Fruit fly (Drosophila melanogaster) whole organism, embryonic: ENCODE data around the gene Lcp65Ag3.
A peak's percentile ranks its signal among the peaks of the same experiment; 100 is the strongest.

Experiments used
- Atf-2 ChIP-seq: fragments of 200-800 bp; sonication (Bioruptor generic); optimal IDR thresholded peaks from 2 replicates; lab custom pipeline; 2016; ENCODE audit warnings: missing biosample characterization, missing genetic modification characterization
- CG10267 ChIP-seq: fragments of 200-800 bp; sonication (Bioruptor generic); optimal IDR thresholded peaks from 2 replicates; lab custom pipeline; 2018; ENCODE audit warnings: missing biosample characterization, mild to moderate bottlenecking, missing genetic modification characterization, moderate library complexity
- CG10431 ChIP-seq: fragments of 200-800 bp; sonication (Bioruptor generic); optimal IDR thresholded peaks from 3 replicates; lab custom pipeline; 2018; ENCODE audit warnings: missing biosample characterization, mild to moderate bottlenecking, missing genetic modification characterization
- CG10565 ChIP-seq: fragments of 200-800 bp; sonication (Bioruptor generic); optimal IDR thresholded peaks from 3 replicates; lab custom pipeline; 2016; ENCODE audit warnings: missing biosample characterization, mild to moderate bottlenecking, missing genetic modification characterization
- CG12219 ChIP-seq: fragments of 200-800 bp; sonication (Bioruptor generic); optimal IDR thresholded peaks from 3 replicates; lab custom pipeline; 2018; ENCODE audit warnings: missing biosample characterization, mild to moderate bottlenecking, missing genetic modification characterization
- CG13624 ChIP-seq: fragments of 200-800 bp; sonication (Bioruptor generic); optimal IDR thresholded peaks from 2 replicates; lab custom pipeline; 2016; ENCODE audit warnings: missing biosample characterization, missing genetic modification characterization
- CG14050 ChIP-seq: fragments of 200-800 bp; sonication (Bioruptor generic); IDR thresholded peaks from 3 replicates; pipeline ENCODE4 v1.3.6; 2022; ENCODE audit warnings: missing biosample characterization, missing genetic modification characterization
- CG14441 ChIP-seq: fragments of 200-800 bp; sonication (Bioruptor generic); IDR thresholded peaks from 2 replicates; pipeline ENCODE4 v1.3.6; 2022; ENCODE audit warnings: missing biosample characterization, missing genetic modification characterization
- CG17829 ChIP-seq: fragments of 200-800 bp; optimal IDR thresholded peaks from 2 replicates; lab custom pipeline; 2019; ENCODE audit warnings: missing biosample characterization, mild to moderate bottlenecking, missing genetic modification characterization, moderate library complexity
- CG17912 ChIP-seq: fragments of 200-800 bp; sonication (Bioruptor generic); optimal IDR thresholded peaks from 2 replicates; lab custom pipeline; 2018; ENCODE audit warnings: missing biosample characterization, mild to moderate bottlenecking, missing genetic modification characterization
- CG1792 ChIP-seq: fragments of 200-800 bp; sonication (Bioruptor generic); optimal IDR thresholded peaks from 2 replicates; lab custom pipeline; 2016; ENCODE audit warnings: missing biosample characterization, missing genetic modification characterization
- CG18764 ChIP-seq: fragments of 200-800 bp; sonication (Bioruptor generic); optimal IDR thresholded peaks from 3 replicates; lab custom pipeline; 2016; ENCODE audit warnings: missing biosample characterization, missing genetic modification characterization
- CG31441 ChIP-seq: fragments of 200-800 bp; sonication (Bioruptor generic); IDR thresholded peaks from 2 replicates; pipeline ENCODE4 v1.3.6; 2022; ENCODE audit warnings: missing biosample characterization, missing genetic modification characterization
- CG3407 ChIP-seq: fragments of 200-800 bp; sonication (Bioruptor generic); optimal IDR thresholded peaks from 2 replicates; lab custom pipeline; 2018; ENCODE audit warnings: missing biosample characterization, mild to moderate bottlenecking, missing genetic modification characterization
- CG6175 ChIP-seq: fragments of 200-800 bp; sonication (Bioruptor generic); IDR thresholded peaks from 3 replicates; pipeline ENCODE4 v1.3.6; 2022; ENCODE audit warnings: missing biosample characterization, missing genetic modification characterization
- CG8924 ChIP-seq: fragments of 200-800 bp; optimal IDR thresholded peaks from 3 replicates; lab custom pipeline; 2019; ENCODE audit warnings: missing biosample characterization, mild to moderate bottlenecking, missing genetic modification characterization, moderate library complexity
- CG9609 ChIP-seq: fragments of 200-800 bp; sonication (Bioruptor generic); optimal IDR thresholded peaks from 3 replicates; lab custom pipeline; 2016; ENCODE audit warnings: missing biosample characterization, missing genetic modification characterization
- CG9817 ChIP-seq: fragments of 200-800 bp; sonication (Bioruptor generic); optimal IDR thresholded peaks from 2 replicates; lab custom pipeline; 2018; ENCODE audit warnings: missing biosample characterization, mild to moderate bottlenecking, missing genetic modification characterization, moderate library complexity
- Dek ChIP-seq: fragments of 200-800 bp; sonication (Bioruptor generic); optimal IDR thresholded peaks from 3 replicates; lab custom pipeline; 2019; ENCODE audit warnings: missing biosample characterization, mild to moderate bottlenecking, missing genetic modification characterization, moderate library complexity
- HLH54F ChIP-seq: fragments of 200-800 bp; sonication (Bioruptor generic); optimal IDR thresholded peaks from 3 replicates; lab custom pipeline; 2016; ENCODE audit warnings: missing biosample characterization, missing genetic modification characterization
- Kr ChIP-seq: fragments of 200-800 bp; sonication (Bioruptor generic); optimal IDR thresholded peaks from 2 replicates; lab custom pipeline; 2017; ENCODE audit warnings: missing biosample characterization, mild to moderate bottlenecking, missing genetic modification characterization
- Lpt ChIP-seq: fragments of >200 bp; optimal IDR thresholded peaks from 2 replicates; lab custom pipeline; 2018; ENCODE audit warnings: missing biosample characterization, missing genetic modification characterization
- Myb ChIP-seq: fragments of 200-800 bp; sonication (Bioruptor generic); optimal IDR thresholded peaks from 2 replicates; lab custom pipeline; 2016; ENCODE audit warnings: missing biosample characterization, missing genetic modification characterization
- Neu2 ChIP-seq: fragments of 200-800 bp; sonication (Bioruptor generic); optimal IDR thresholded peaks from 3 replicates; lab custom pipeline; 2016; ENCODE audit warnings: missing biosample characterization, missing genetic modification characterization, borderline replicate concordance
- Ravus ChIP-seq: fragments of 200-800 bp; sonication (Bioruptor generic); IDR thresholded peaks from 2 replicates; pipeline ENCODE4 v1.3.6; 2022; ENCODE audit warnings: missing biosample characterization, missing genetic modification characterization
- Stat92E ChIP-seq, 3 experiments: fragments of >200 bp in 2 of 3; fragments of 200-800 bp in 1 of 3; sonication (Bioruptor generic) in 1 of 3; optimal IDR thresholded peaks; 2 replicates each; lab custom pipeline; 2017 to 2019; ENCODE audit warnings: missing biosample characterization in 3 of 3, missing genetic modification characterization in 3 of 3, mild to moderate bottlenecking in 1 of 3, moderate library complexity in 1 of 3
- YL-1 ChIP-seq: fragments of 200-800 bp; sonication (Bioruptor generic); optimal IDR thresholded peaks from 3 replicates; lab custom pipeline; 2017; ENCODE audit warnings: missing biosample characterization, mild to moderate bottlenecking, missing genetic modification characterization
- caup ChIP-seq: fragments of 200-800 bp; sonication (Bioruptor generic); optimal IDR thresholded peaks from 3 replicates; lab custom pipeline; 2017; ENCODE audit warnings: missing biosample characterization, mild to moderate bottlenecking, missing genetic modification characterization, moderate library complexity; ENCODE audit not compliant: severe bottlenecking
- chinmo ChIP-seq: fragments of 200-800 bp; sonication (Bioruptor generic); IDR thresholded peaks from 4 replicates; pipeline ENCODE4 v1.3.6; 2022; ENCODE audit warnings: missing biosample characterization, missing genetic modification characterization; ENCODE audit not compliant: partially characterized antibody
- dpn ChIP-seq, 2 experiments: fragments of 200-800 bp; sonication (Bioruptor generic); optimal IDR thresholded peaks; 3 replicates each; lab custom pipeline; 2016; ENCODE audit warnings: missing biosample characterization in 2 of 2, missing genetic modification characterization in 2 of 2
- fru ChIP-seq: fragments of >200 bp; optimal IDR thresholded peaks from 2 replicates; lab custom pipeline; 2017
- gcm ChIP-seq: fragments of 200-800 bp; sonication (Bioruptor generic); optimal IDR thresholded peaks from 2 replicates; lab custom pipeline; 2019; ENCODE audit warnings: missing biosample characterization, mild to moderate bottlenecking, missing genetic modification characterization, moderate library complexity
- grau ChIP-seq: fragments of 200-800 bp; optimal IDR thresholded peaks from 3 replicates; lab custom pipeline; 2019; ENCODE audit warnings: missing biosample characterization, mild to moderate bottlenecking, missing genetic modification characterization, moderate library complexity
- hb ChIP-seq: fragments of 200-800 bp; sonication (Bioruptor generic); IDR thresholded peaks from 3 replicates; pipeline ENCODE4 v1.3.6; 2022; ENCODE audit warnings: missing biosample characterization, missing genetic modification characterization; ENCODE audit not compliant: partially characterized antibody
- hkb ChIP-seq, 2 experiments: fragments of 200-800 bp in 1 of 2; fragments of >200 bp in 1 of 2; sonication (Bioruptor generic) in 1 of 2; IDR thresholded peaks in 1 of 2; optimal IDR thresholded peaks in 1 of 2; 2 replicates each; pipeline versions ENCODE4 v1.3.6 to Lab custom; 2017 to 2022; ENCODE audit warnings: missing biosample characterization in 1 of 2, missing genetic modification characterization in 1 of 2
- insv ChIP-seq, 2 experiments: fragments of 200-800 bp; sonication (Bioruptor generic); optimal IDR thresholded peaks; 3 replicates each; lab custom pipeline; 2016 to 2018; ENCODE audit warnings: missing biosample characterization in 2 of 2, missing genetic modification characterization in 2 of 2
- kni ChIP-seq: fragments of 200-800 bp; sonication (Bioruptor generic); optimal IDR thresholded peaks from 3 replicates; lab custom pipeline; 2017; ENCODE audit warnings: mild to moderate bottlenecking, missing biosample characterization, missing genetic modification reagents, missing genetic modification characterization
- mld ChIP-seq: fragments of 200-800 bp; sonication (Bioruptor generic); IDR thresholded peaks from 3 replicates; pipeline ENCODE4 v1.3.6; 2022; ENCODE audit warnings: missing biosample characterization, missing genetic modification characterization; ENCODE audit not compliant: partially characterized antibody
- oc ChIP-seq: fragments of 200-800 bp; sonication (Bioruptor generic); optimal IDR thresholded peaks from 2 replicates; lab custom pipeline; 2018; ENCODE audit warnings: missing biosample characterization, mild to moderate bottlenecking, missing genetic modification characterization, moderate library complexity
- p53 ChIP-seq: fragments of 200-800 bp; sonication (Bioruptor generic); optimal IDR thresholded peaks from 2 replicates; lab custom pipeline; 2016; ENCODE audit warnings: missing biosample characterization, missing genetic modification characterization
- pb ChIP-seq: fragments of 200-800 bp; sonication (Bioruptor generic); optimal IDR thresholded peaks from 3 replicates; lab custom pipeline; 2016; ENCODE audit warnings: missing biosample characterization, missing genetic modification characterization
- prd ChIP-seq, 3 experiments: fragments of >200 bp in 2 of 3; fragments of 200-800 bp in 1 of 3; sonication (Bioruptor generic) in 1 of 3; optimal IDR thresholded peaks in 2 of 3; IDR thresholded peaks in 1 of 3; 2 replicates in 2 of 3; 3 replicates in 1 of 3; pipeline versions ENCODE4 v1.3.6 to Lab custom; 2017 to 2022; ENCODE audit warnings: missing biosample characterization in 1 of 3, missing genetic modification characterization in 1 of 3
- ro ChIP-seq: fragments of 200-800 bp; sonication (Bioruptor generic); IDR thresholded peaks from 2 replicates; pipeline ENCODE4 v1.3.6; 2022; ENCODE audit warnings: missing biosample characterization, missing genetic modification characterization
- scrt ChIP-seq: fragments of 200-800 bp; sonication (Bioruptor generic); optimal IDR thresholded peaks from 2 replicates; lab custom pipeline; 2018; ENCODE audit warnings: missing biosample characterization, mild to moderate bottlenecking, missing genetic modification characterization, moderate library complexity
- tx ChIP-seq: fragments of 200-800 bp; sonication (Bioruptor generic); optimal IDR thresholded peaks from 2 replicates; lab custom pipeline; 2016; ENCODE audit warnings: missing biosample characterization, missing genetic modification characterization
- unpg ChIP-seq: fragments of 200-800 bp; sonication (Bioruptor generic); optimal IDR thresholded peaks from 3 replicates; lab custom pipeline; 2018; ENCODE audit warnings: missing biosample characterization, mild to moderate bottlenecking, missing genetic modification characterization, moderate library complexity
- wdn ChIP-seq: fragments of 200-800 bp; sonication (Bioruptor generic); IDR thresholded peaks from 2 replicates; pipeline ENCODE4 v1.3.6; 2022; ENCODE audit warnings: missing biosample characterization, missing genetic modification characterization
- zf30C ChIP-seq: fragments of 200-800 bp; sonication (Bioruptor generic); optimal IDR thresholded peaks from 3 replicates; lab custom pipeline; 2018; ENCODE audit warnings: missing biosample characterization, mild to moderate bottlenecking, missing genetic modification characterization
- zfh1 ChIP-seq: fragments of 200-800 bp; sonication (Bioruptor generic); IDR thresholded peaks from 3 replicates; pipeline ENCODE4 v1.3.6; 2022; ENCODE audit warnings: missing biosample characterization, missing genetic modification characterization

The Lcp65Ag3 gene

dm6 chr3L:6094697-6095096 is 36.1 kb downstream of the Lcp65Ag3 start, which contains the start of the genes CG10467 and loj (continued):
- TF ChIP-seq mld (GFP tag; lab: Robert Waterston, UW) (no peak), tx (peak; percentile 80), dpn (GFP tag; optimal IDR thresholded peaks at IDR 0.05; lab: Kevin White, UChicago) (peak; percentile 80 to 98), chinmo (no peak), ro (GFP tag; lab: Robert Waterston, UW) (peak; percentile 91), pb (peak; percentile 2), zfh1 (GFP tag; lab: Robert Waterston, UW) (peak; percentile 97), Stat92E (GFP tag; optimal IDR thresholded peaks at IDR 0.05; lab: Kevin White, UChicago) (peak in 1 of 3 experiments; percentile 86), CG9609 (GFP tag; lab: Kevin White, UChicago) (peak; percentile 80), CG10565 (GFP tag; lab: Kevin White, UChicago) (peak; percentile 50), CG8924 (tag; lab: Kevin White, UChicago) (peak; percentile 96), CG14441 (peak; percentile 98), Kr (GFP tag; lab: Kevin White, UChicago) (peak; percentile 33), Neu2 (GFP tag; lab: Kevin White, UChicago) (no peak), oc (peak; percentile 94), Myb (GFP tag; lab: Kevin White, UChicago) (peak; percentile 64), CG9817 (tag; lab: Kevin White, UChicago) (peak; percentile 98), insv (GFP tag; optimal IDR thresholded peaks at IDR 0.05; lab: Kevin White, UChicago) (peak in 1 of 2 experiments; percentile 63), CG3407 (peak; percentile 84), gcm (GFP tag; lab: Kevin White, UChicago) (peak; percentile 88), CG17829 (tag; lab: Kevin White, UChicago) (peak; percentile 96), CG18764 (GFP tag; lab: Kevin White, UChicago) (peak; percentile 92), CG6175 (peak; percentile 91), hkb (optimal IDR thresholded peaks at IDR 0.05; lab: Kevin White, UChicago) (no peak), hkb (GFP tag; IDR thresholded peaks at IDR 0.05; lab: Robert Waterston, UW) (peak; percentile 90), scrt (peak; percentile 98), p53 (no peak), YL-1 (GFP tag; lab: Kevin White, UChicago) (peak; percentile 92), wdn (GFP tag; lab: Robert Waterston, UW) (peak; percentile 93), CG17912 (GFP tag; lab: Kevin White, UChicago) (peak; percentile 76), CG13624 (GFP tag; lab: Kevin White, UChicago) (peak; percentile 85), Ravus (GFP tag; lab: Robert Waterston, UW) (peak; percentile 88), zf30C (no peak), grau (tag; lab: Kevin White, UChicago) (peak; percentile 95), Atf-2 (GFP tag; lab: Kevin White, UChicago) (peak; percentile 60), fru (lab: Kevin White, UChicago) (no peak), Lpt (no peak), CG1792 (GFP tag; lab: Kevin White, UChicago) (peak; percentile 65), Dek (tag; lab: Kevin White, UChicago) (peak; percentile 93), CG12219 (GFP tag; lab: Kevin White, UChicago) (peak; percentile 73), CG14050 (peak; percentile 94), caup (peak; percentile 89), CG10431 (GFP tag; lab: Kevin White, UChicago) (peak; percentile 69), prd (optimal IDR thresholded peaks at IDR 0.05; lab: Kevin White, UChicago) (no peak), prd (GFP tag; IDR thresholded peaks at IDR 0.05; lab: Robert Waterston, UW) (peak; percentile 99), HLH54F (GFP tag; lab: Kevin White, UChicago) (peak; percentile 86), unpg (GFP tag; lab: Kevin White, UChicago) (peak; percentile 96), hb (GFP tag; lab: Robert Waterston, UW) (peak; percentile 46), CG10267 (tag; lab: Kevin White, UChicago) (peak; percentile 90), CG31441 (GFP tag; lab: Robert Waterston, UW) (peak; percentile 96), kni (GFP tag; lab: Kevin White, UChicago) (peak; percentile 77)
